Worm (Caenorhabditis elegans) whole organism, midembryonic: ENCODE measurements around the gene T07C12.10.

Experiments used
- T22C8.4 ChIP-seq: fragments of 200-800 bp; sonication (Bioruptor generic); IDR thresholded peaks from 2 replicates; pipeline ENCODE4 v1.3.6; 2022; ENCODE audit warnings: missing genetic modification characterization, missing compliant biosample characterization
- cog-1 ChIP-seq: sonication (generic microtip); optimal IDR thresholded peaks from 2 replicates; lab custom pipeline; 2016; ENCODE audit warnings: missing genetic modification characterization, missing compliant biosample characterization
- flt-1 ChIP-seq: fragments of 200-800 bp; sonication (Bioruptor generic); IDR thresholded peaks from 2 replicates; pipeline ENCODE4 v1.3.6; 2022; ENCODE audit warnings: missing genetic modification characterization, missing compliant biosample characterization
- klf-2 ChIP-seq: fragments of 200-800 bp; sonication (Bioruptor generic); conservative IDR thresholded peaks from 2 replicates; pipeline ENCODE4 v1.3.6; 2022; ENCODE audit warnings: missing genetic modification reagents, missing genetic modification characterization, missing compliant biosample characterization
- med-1 ChIP-seq: sonication (generic microtip); optimal IDR thresholded peaks from 2 replicates; lab custom pipeline; 2017; ENCODE audit warnings: missing genetic modification characterization, mild to moderate bottlenecking, missing compliant biosample characterization, antibody characterized with exemption, missing genetic modification reagents; ENCODE audit not compliant: insufficient read depth
- ref-1 ChIP-seq: fragments of 200-800 bp; sonication (Bioruptor generic); conservative IDR thresholded peaks from 2 replicates; pipeline ENCODE4 v1.3.6; 2022; ENCODE audit warnings: missing genetic modification reagents, missing genetic modification characterization, missing compliant biosample characterization
- tab-1 ChIP-seq: fragments of 200-800 bp; sonication (Bioruptor generic); IDR thresholded peaks from 2 replicates; pipeline ENCODE4 v1.3.6; 2022; ENCODE audit warnings: missing genetic modification characterization, missing compliant biosample characterization
- ztf-23 ChIP-seq: fragments of 200-800 bp; sonication (Bioruptor generic); IDR thresholded peaks from 2 replicates; pipeline ENCODE4 v1.3.6; 2022; ENCODE audit warnings: missing genetic modification reagents, missing genetic modification characterization, missing compliant biosample characterization
- ztf-29 ChIP-seq: fragments of 200-800 bp; sonication (Bioruptor generic); IDR thresholded peaks from 2 replicates; pipeline ENCODE4 v1.3.6; 2022; ENCODE audit warnings: missing genetic modification reagents, missing genetic modification characterization, missing compliant biosample characterization

DNA sequence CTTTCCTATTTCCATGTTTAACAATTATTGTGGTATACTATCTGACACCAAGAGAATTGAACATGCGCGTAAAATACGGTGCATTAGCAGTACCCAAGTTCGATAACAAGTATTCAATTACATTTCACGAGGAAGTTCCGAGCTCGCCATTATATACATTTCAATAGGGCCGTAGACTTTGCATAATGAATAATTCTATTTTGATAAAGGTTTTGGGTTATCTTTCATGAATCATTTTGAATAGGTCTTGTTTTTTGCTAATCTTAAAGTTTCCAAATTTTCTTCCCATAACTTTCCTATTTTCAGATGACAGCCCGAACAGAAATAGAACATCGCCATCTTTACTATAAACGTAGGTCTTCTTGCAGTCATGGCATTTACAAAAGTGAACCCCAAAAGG, 34.0 kb downstream of the T07C12.10 start, which contains the start of gene C50H2.13:
- TF ChIP-seq flt-1 (GFP tag; lab: Robert Waterston, UW) (no peak), tab-1 (no peak), ztf-23 (GFP tag; lab: Robert Waterston, UW) (no peak), med-1 (no peak), klf-2 (GFP tag; lab: Robert Waterston, UW) (no peak), T22C8.4 (GFP tag; lab: Robert Waterston, UW) (no peak), ztf-29 (no peak), ref-1 (GFP tag; lab: Robert Waterston, UW) (no peak), cog-1 (no peak)
